Worm (Caenorhabditis elegans) whole organism, late embryonic: ENCODE measurements around the gene abhd-3.1.

Source experiments
- F13H6.1 ChIP-seq: sonication (generic microtip); optimal IDR thresholded peaks from 2 replicates; lab custom pipeline; 2016; ENCODE audit warnings: missing genetic modification characterization, missing compliant biosample characterization
- K09A11.1 ChIP-seq: sonication (generic microtip); optimal IDR thresholded peaks from 2 replicates; lab custom pipeline; 2017; ENCODE audit warnings: antibody characterized with exemption, mild to moderate bottlenecking, missing genetic modification characterization, missing compliant biosample characterization; ENCODE audit not compliant: insufficient read depth
- T23F11.4 ChIP-seq: fragments of 200-800 bp; sonication (Bioruptor generic); optimal IDR thresholded peaks from 2 replicates; lab custom pipeline; 2018; ENCODE audit warnings: mild to moderate bottlenecking, missing genetic modification characterization, missing compliant biosample characterization
- Y22D7AL.16 ChIP-seq: sonication (generic microtip); optimal IDR thresholded peaks from 2 replicates; lab custom pipeline; 2016; ENCODE audit warnings: missing genetic modification characterization, missing compliant biosample characterization
- ahr-1 ChIP-seq: sonication (generic microtip); optimal IDR thresholded peaks from 2 replicates; lab custom pipeline; 2016; ENCODE audit warnings: missing genetic modification characterization, missing compliant biosample characterization
- ama-1 ChIP-seq: fragments of 150-350 bp; optimal IDR thresholded peaks from 2 replicates; lab custom pipeline; 2014
- ceh-2 ChIP-seq: sonication (generic microtip); optimal IDR thresholded peaks from 2 replicates; lab custom pipeline; 2016; ENCODE audit warnings: missing genotype, missing genetic modification characterization, missing compliant biosample characterization
- ceh-34 ChIP-seq: sonication (generic microtip); optimal IDR thresholded peaks from 2 replicates; lab custom pipeline; 2016; ENCODE audit warnings: mild to moderate bottlenecking, missing genetic modification characterization, missing compliant biosample characterization
- ceh-45 ChIP-seq: fragments of 200-800 bp; sonication (Bioruptor generic); IDR thresholded peaks from 2 replicates; pipeline ENCODE4 v1.3.6; 2022; ENCODE audit warnings: missing genetic modification reagents, missing genetic modification characterization, missing compliant biosample characterization
- ceh-48 ChIP-seq: sonication (generic microtip); optimal IDR thresholded peaks from 2 replicates; lab custom pipeline; 2016; ENCODE audit warnings: missing genetic modification characterization, inconsistent platforms, missing compliant biosample characterization
- ceh-6 ChIP-seq: fragments of 200-800 bp; sonication (Bioruptor generic); optimal IDR thresholded peaks from 2 replicates; lab custom pipeline; 2018; ENCODE audit warnings: mild to moderate bottlenecking, missing genetic modification characterization, missing compliant biosample characterization
- ceh-9 ChIP-seq: sonication (generic microtip); optimal IDR thresholded peaks from 2 replicates; lab custom pipeline; 2016; ENCODE audit warnings: mild to moderate bottlenecking, missing genetic modification characterization, inconsistent platforms, missing compliant biosample characterization
- che-1 ChIP-seq: sonication (generic microtip); optimal IDR thresholded peaks from 2 replicates; lab custom pipeline; 2016; ENCODE audit warnings: mild to moderate bottlenecking, missing genetic modification characterization, missing compliant biosample characterization
- dve-1 ChIP-seq: sonication (generic microtip); optimal IDR thresholded peaks from 2 replicates; lab custom pipeline; 2017; ENCODE audit warnings: antibody characterized with exemption, mild to moderate bottlenecking, missing genetic modification characterization, missing compliant biosample characterization
- elt-4 ChIP-seq: sonication (generic microtip); optimal IDR thresholded peaks from 2 replicates; lab custom pipeline; 2016; ENCODE audit warnings: missing genetic modification characterization, missing compliant biosample characterization
- eyg-1 ChIP-seq: sonication (generic microtip); optimal IDR thresholded peaks from 2 replicates; lab custom pipeline; 2016; ENCODE audit warnings: missing genotype, missing genetic modification characterization, missing compliant biosample characterization
- fkh-10 ChIP-seq: fragments of 150-350 bp; optimal IDR thresholded peaks from 2 replicates; lab custom pipeline; 2014; ENCODE audit warnings: missing biosample characterization, missing genetic modification reagents, missing genetic modification characterization
- hlh-13 ChIP-seq: fragments of 200-800 bp; sonication (Bioruptor generic); optimal IDR thresholded peaks from 2 replicates; lab custom pipeline; 2018; ENCODE audit warnings: mild to moderate bottlenecking, missing genetic modification characterization, missing compliant biosample characterization
- hlh-15 ChIP-seq: sonication (generic microtip); optimal IDR thresholded peaks from 2 replicates; lab custom pipeline; 2016; ENCODE audit warnings: missing genetic modification characterization, missing compliant biosample characterization
- hlh-6 ChIP-seq: sonication (generic microtip); optimal IDR thresholded peaks from 2 replicates; lab custom pipeline; 2016; ENCODE audit warnings: missing genotype, missing genetic modification characterization, missing compliant biosample characterization
- hlh-8 ChIP-seq: sonication (generic microtip); optimal IDR thresholded peaks from 2 replicates; lab custom pipeline; 2016; ENCODE audit warnings: missing genotype, missing genetic modification characterization, missing compliant biosample characterization
- madf-2 ChIP-seq: sonication (generic microtip); optimal IDR thresholded peaks from 2 replicates; lab custom pipeline; 2017; ENCODE audit warnings: missing genetic modification characterization, missing compliant biosample characterization
- nfya-1 ChIP-seq: sonication (generic microtip); optimal IDR thresholded peaks from 2 replicates; lab custom pipeline; 2017; ENCODE audit warnings: missing genetic modification characterization, mild to moderate bottlenecking, missing compliant biosample characterization, antibody characterized with exemption, moderate library complexity
- pag-3 ChIP-seq: sonication (generic microtip); optimal IDR thresholded peaks from 2 replicates; lab custom pipeline; 2016; ENCODE audit warnings: missing compliant biosample characterization, missing genetic modification characterization, borderline replicate concordance
- pax-1 ChIP-seq: fragments of 150-350 bp; optimal IDR thresholded peaks from 2 replicates; lab custom pipeline; 2014; ENCODE audit warnings: missing biosample characterization, missing genetic modification characterization
- ref-2 ChIP-seq: sonication (generic microtip); optimal IDR thresholded peaks from 2 replicates; lab custom pipeline; 2016; ENCODE audit warnings: missing genetic modification characterization, missing compliant biosample characterization
- rnt-1 ChIP-seq: sonication (generic microtip); optimal IDR thresholded peaks from 2 replicates; lab custom pipeline; 2016; ENCODE audit warnings: missing genetic modification characterization, missing compliant biosample characterization
- sox-4 ChIP-seq: sonication (generic microtip); optimal IDR thresholded peaks from 2 replicates; lab custom pipeline; 2017; ENCODE audit warnings: mild to moderate bottlenecking, missing genetic modification characterization, inconsistent platforms, missing compliant biosample characterization
- syd-9 ChIP-seq: sonication (generic microtip); optimal IDR thresholded peaks from 2 replicates; lab custom pipeline; 2016; ENCODE audit warnings: mild to moderate bottlenecking, missing genetic modification characterization, moderate library complexity, missing compliant biosample characterization
- tbx-2 ChIP-seq: sonication (generic microtip); optimal IDR thresholded peaks from 2 replicates; lab custom pipeline; 2016; ENCODE audit warnings: missing genetic modification characterization, missing compliant biosample characterization
- tbx-7 ChIP-seq: sonication (generic microtip); optimal IDR thresholded peaks from 2 replicates; lab custom pipeline; 2016; ENCODE audit warnings: missing genotype, missing genetic modification characterization, missing compliant biosample characterization
- unc-55 ChIP-seq: sonication (generic microtip); optimal IDR thresholded peaks from 2 replicates; lab custom pipeline; 2017; ENCODE audit warnings: missing biosample characterization, missing genetic modification reagents, missing genetic modification characterization
- unc-86 ChIP-seq: sonication (generic microtip); optimal IDR thresholded peaks from 2 replicates; lab custom pipeline; 2016; ENCODE audit warnings: missing genetic modification characterization, missing compliant biosample characterization
- zip-5 ChIP-seq: sonication (generic microtip); optimal IDR thresholded peaks from 2 replicates; lab custom pipeline; 2016; ENCODE audit warnings: missing genetic modification characterization, missing compliant biosample characterization
- ztf-16 ChIP-seq: sonication (generic microtip); optimal IDR thresholded peaks from 2 replicates; lab custom pipeline; 2017; ENCODE audit warnings: missing genetic modification characterization, missing compliant biosample characterization

The abhd-3.1 gene

DNA sequence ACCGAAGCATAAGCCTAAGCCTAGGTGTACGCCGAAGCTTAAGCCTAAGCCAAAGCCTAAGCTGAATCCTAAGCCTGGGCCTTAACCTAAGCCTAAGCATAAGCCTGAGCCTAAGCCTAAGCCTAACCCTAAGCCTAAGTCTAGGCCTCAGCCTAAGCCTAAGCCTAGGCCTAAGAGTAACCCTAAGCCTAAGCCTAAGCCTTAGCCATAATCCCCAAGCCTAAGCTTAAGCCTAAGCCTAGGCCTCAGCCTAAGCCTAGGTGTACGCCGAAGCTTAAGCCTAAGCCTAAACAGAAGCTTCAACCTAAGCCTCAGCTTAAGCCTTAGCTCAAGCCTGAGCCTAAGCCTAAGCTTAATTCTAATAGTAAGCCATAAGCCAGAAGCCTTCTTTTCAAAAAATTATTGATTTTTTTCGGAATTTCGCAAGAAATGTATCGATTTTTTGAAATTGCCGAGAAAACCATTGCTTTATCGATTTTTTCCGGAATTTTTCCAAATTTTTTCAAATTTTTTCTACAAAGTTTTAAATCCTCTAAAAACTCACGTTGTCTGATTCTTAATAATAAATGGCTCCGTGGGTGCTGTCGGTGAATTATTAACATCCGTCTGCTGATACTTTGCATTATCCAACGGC, 43.0 kb downstream of the abhd-3.1 start:
- TF ChIP-seq dve-1, result peak; percentile 68
- no peak for TF ChIP-seq ceh-45 (GFP tag; lab: Robert Waterston, UW)
- no peak for TF ChIP-seq unc-55
- TF ChIP-seq elt-4 (tag; lab: Kevin White, UChicago), result peak; percentile 9
- no peak for TF ChIP-seq madf-2 (tag; lab: Kevin White, UChicago)
- TF ChIP-seq ceh-34 (tag; lab: Kevin White, UChicago), result no peak
- peak; percentile 19 for TF ChIP-seq ceh-48 (tag; lab: Kevin White, UChicago)

DNA sequence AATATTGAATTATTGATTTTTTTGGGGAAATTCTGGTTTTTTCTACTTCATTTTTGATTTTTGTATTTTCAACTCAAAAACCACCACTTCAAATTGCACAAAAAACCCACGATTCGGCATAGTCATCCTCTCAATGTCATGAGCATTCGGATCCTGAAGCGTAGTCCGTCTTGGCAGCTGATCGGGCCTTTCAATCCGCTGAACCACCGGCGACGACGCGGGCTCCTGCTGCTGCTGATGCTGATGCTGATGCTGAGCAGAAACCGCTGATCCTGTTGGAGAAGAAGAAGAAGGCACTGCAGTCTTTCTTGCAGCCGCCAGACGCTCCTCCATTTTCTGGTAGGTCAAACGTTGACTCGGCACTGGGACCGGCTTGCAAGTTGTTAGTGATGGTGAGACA, 43.8 kb downstream of the abhd-3.1 start:
- TF ChIP-seq hlh-13 (GFP tag; lab: Kevin White, UChicago) (no peak), pax-1 (tag; lab: Kevin White, UChicago) (no peak), ahr-1 (tag; lab: Kevin White, UChicago) (no peak), hlh-6 (tag; lab: Kevin White, UChicago) (no peak), nfya-1 (no peak), hlh-8 (tag; lab: Kevin White, UChicago) (no peak), ama-1 (lab: Kevin White, UChicago) (no peak)

DNA sequence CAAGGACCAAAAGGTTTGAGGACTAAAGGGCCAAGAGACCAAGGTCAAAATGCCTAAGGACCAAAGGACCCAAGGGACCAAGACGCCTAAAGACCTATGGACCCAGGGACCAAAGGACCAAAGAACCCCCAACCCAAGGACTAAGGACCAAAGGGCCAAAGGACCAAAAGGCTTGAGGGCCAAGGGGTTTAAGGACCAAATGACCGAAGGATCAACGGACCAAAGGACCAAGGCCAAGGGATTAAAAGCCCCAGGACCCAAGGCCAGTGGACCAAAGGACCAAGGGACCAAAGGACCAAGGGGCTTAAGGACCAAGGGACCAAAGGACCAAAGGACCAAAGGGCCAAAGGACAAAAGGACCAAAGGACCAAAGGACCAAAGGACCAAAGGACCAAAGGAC, 44.5 kb downstream of the abhd-3.1 start:
- no peak for TF ChIP-seq F13H6.1 (tag; lab: Kevin White, UChicago)
- TF ChIP-seq pag-3 (tag; lab: Kevin White, UChicago), result peak; percentile 59

DNA sequence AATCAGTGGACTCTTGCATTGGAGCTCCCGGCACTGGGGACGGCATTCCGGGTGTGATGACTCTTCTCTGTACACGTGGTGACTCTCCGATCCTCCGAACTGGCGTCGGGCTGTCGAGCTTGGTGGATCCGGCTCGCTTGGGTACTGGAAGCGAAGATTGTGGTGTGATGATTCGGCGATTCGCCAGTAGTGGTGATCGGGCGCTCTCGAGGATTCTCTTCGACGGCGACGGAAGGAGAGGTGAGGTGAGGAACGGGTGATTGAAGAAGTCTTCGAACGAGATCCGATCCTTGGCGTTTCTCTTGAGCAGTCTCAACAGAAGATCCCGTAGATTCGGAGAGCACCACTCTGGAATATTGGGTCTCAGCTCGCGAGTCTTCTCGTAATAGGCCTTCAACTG, 45.4 kb downstream of the abhd-3.1 start:
- TF ChIP-seq fkh-10 (GFP tag; lab: Kevin White, UChicago) (no peak), hlh-8 (tag; lab: Kevin White, UChicago) (no peak), ref-2 (tag; lab: Kevin White, UChicago) (no peak), ceh-34 (tag; lab: Kevin White, UChicago) (no peak), elt-4 (tag; lab: Kevin White, UChicago) (no peak), sox-4 (no peak), syd-9 (tag; lab: Kevin White, UChicago) (no peak), zip-5 (no peak), madf-2 (tag; lab: Kevin White, UChicago) (no peak), K09A11.1 (tag; lab: Kevin White, UChicago) (no peak), eyg-1 (no peak), ceh-6 (GFP tag; lab: Kevin White, UChicago) (no peak), ztf-16 (tag; lab: Kevin White, UChicago) (no peak)

DNA sequence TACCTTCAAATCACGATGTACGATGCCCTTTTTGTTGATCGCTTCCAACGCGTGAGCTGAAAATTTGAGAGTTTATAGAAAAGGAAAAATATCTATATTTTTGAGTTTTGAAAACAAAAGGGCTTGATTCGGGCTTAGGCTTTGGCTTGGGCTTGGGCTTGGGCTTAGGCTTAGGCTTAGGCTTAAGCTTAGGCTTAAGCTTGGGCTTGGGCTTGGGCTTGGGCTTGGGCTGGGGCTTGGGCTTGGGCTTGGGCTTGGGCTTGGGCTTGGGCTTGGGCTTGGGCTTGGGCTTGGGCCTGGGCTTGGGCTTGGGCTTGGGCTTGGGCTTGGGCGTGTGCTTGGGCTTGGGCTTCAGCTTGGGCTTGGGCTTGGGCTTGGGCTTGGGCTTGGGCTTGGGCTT, 46.9 kb downstream of the abhd-3.1 start:
- no peak for TF ChIP-seq sox-4
- no peak for TF ChIP-seq rnt-1
- TF ChIP-seq ceh-9 (tag; lab: Kevin White, UChicago), result no peak
- no peak for TF ChIP-seq hlh-15 (tag; lab: Kevin White, UChicago)
- no peak for TF ChIP-seq ceh-2 (tag; lab: Kevin White, UChicago)
- no peak for TF ChIP-seq ama-1 (lab: Kevin White, UChicago)
- TF ChIP-seq zip-5, result no peak
- TF ChIP-seq ahr-1 (tag; lab: Kevin White, UChicago), result no peak
- TF ChIP-seq nfya-1, result no peak

DNA sequence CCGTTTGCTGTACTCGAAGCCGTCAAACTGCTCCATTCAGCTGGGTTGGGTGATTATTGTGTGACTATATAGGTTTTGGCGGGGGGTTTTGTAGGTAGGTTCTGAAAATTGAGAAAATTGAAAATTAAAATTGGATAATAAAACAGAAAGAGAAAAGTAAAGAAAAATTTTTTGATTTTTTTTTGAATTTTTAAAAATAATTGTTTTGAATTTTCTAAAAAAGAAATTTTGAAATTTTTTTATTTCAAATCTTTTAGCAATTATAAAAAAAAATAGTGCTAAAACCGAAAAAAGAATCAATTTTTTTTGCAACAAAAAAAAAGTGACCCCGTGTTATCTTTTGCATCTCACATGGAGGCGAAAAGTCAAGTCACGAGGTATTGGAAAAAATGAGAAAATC, 49.1 kb downstream of the abhd-3.1 start, which contains the start of gene unc-51:
Gene unc-51 (minus strand): TSS at position 101 of the 400 bp plus-strand sequence.
- TF ChIP-seq F13H6.1 (tag; lab: Kevin White, UChicago), result no peak
- no peak for TF ChIP-seq che-1 (tag; lab: Kevin White, UChicago)
- no peak for TF ChIP-seq Y22D7AL.16
- TF ChIP-seq unc-86 (tag; lab: Kevin White, UChicago), result no peak
- TF ChIP-seq T23F11.4 (GFP tag; lab: Kevin White, UChicago), result no peak
- TF ChIP-seq tbx-2 (tag; lab: Kevin White, UChicago), result no peak
- no peak for TF ChIP-seq tbx-7 (tag; lab: Kevin White, UChicago)
